Worm (Caenorhabditis elegans) whole organism, L3 larva: ENCODE measurements around the gene R03G5.6.

Experiments
- R02D3.7 ChIP-seq: fragments of 150-350 bp; optimal IDR thresholded peaks from 2 replicates; lab custom pipeline; 2014; ENCODE audit warnings: missing biosample characterization, missing genetic modification characterization
- ZK546.5 ChIP-seq: sonication (generic microtip); optimal IDR thresholded peaks from 2 replicates; lab custom pipeline; 2017; ENCODE audit warnings: missing biosample characterization, missing genetic modification characterization
- aly-2 ChIP-seq: fragments of 150-350 bp; optimal IDR thresholded peaks from 2 replicates; lab custom pipeline; 2014; ENCODE audit warnings: missing biosample characterization, missing genetic modification characterization
- ceh-82 ChIP-seq: fragments of 150-350 bp; optimal IDR thresholded peaks from 2 replicates; lab custom pipeline; 2014; ENCODE audit warnings: missing biosample characterization, missing genetic modification characterization
- ceh-9 ChIP-seq: sonication (generic microtip); optimal IDR thresholded peaks from 2 replicates; lab custom pipeline; 2018; ENCODE audit warnings: missing biosample characterization, missing genetic modification characterization
- egl-27 ChIP-seq: sonication (generic microtip); optimal IDR thresholded peaks from 4 replicates; lab custom pipeline; 2017; ENCODE audit warnings: missing biosample characterization, missing genetic modification reagents, missing genetic modification characterization
- egl-5 ChIP-seq: fragments of 150-350 bp; optimal IDR thresholded peaks from 2 replicates; lab custom pipeline; 2017; ENCODE audit warnings: missing biosample characterization, missing genetic modification reagents, missing genetic modification characterization, inconsistent platforms
- elt-1 ChIP-seq: fragments of 150-350 bp; optimal IDR thresholded peaks from 2 replicates; lab custom pipeline; 2014; ENCODE audit warnings: missing biosample characterization, missing genetic modification characterization
- elt-2 ChIP-seq: sonication (generic microtip); optimal IDR thresholded peaks from 2 replicates; lab custom pipeline; 2016; ENCODE audit warnings: missing genetic modification reagents, mild to moderate bottlenecking, missing genetic modification characterization, missing compliant biosample characterization
- elt-3 ChIP-seq, 3 experiments: fragments of 150-350 bp in 1 of 3; sonication (generic microtip) in 2 of 3; optimal IDR thresholded peaks; 2 replicates in 2 of 3; 4 replicates in 1 of 3; lab custom pipeline; 2014 to 2017; ENCODE audit warnings: missing biosample characterization in 3 of 3, missing genetic modification characterization in 3 of 3
- eor-1 ChIP-seq, 2 experiments: fragments of 150-350 bp; optimal IDR thresholded peaks; 2 replicates each; lab custom pipeline; 2014 to 2018; ENCODE audit warnings: missing biosample characterization in 2 of 2, missing genetic modification characterization in 2 of 2
- fkh-2 ChIP-seq: fragments of 150-350 bp; optimal IDR thresholded peaks from 2 replicates; lab custom pipeline; 2014; ENCODE audit warnings: missing biosample characterization, missing genetic modification reagents, missing genetic modification characterization
- hmg-11 ChIP-seq: sonication (generic microtip); optimal IDR thresholded peaks from 2 replicates; lab custom pipeline; 2016; ENCODE audit warnings: missing genetic modification characterization, missing compliant biosample characterization
- jun-1 ChIP-seq: fragments of 150-350 bp; optimal IDR thresholded peaks from 2 replicates; lab custom pipeline; 2014; ENCODE audit warnings: missing biosample characterization, missing genetic modification reagents, missing genetic modification characterization
- lin-39 ChIP-seq: fragments of 150-350 bp; optimal IDR thresholded peaks from 2 replicates; lab custom pipeline; 2018; ENCODE audit warnings: missing biosample characterization, missing genetic modification reagents, missing genetic modification characterization
- lsy-12 ChIP-seq: sonication (generic microtip); optimal IDR thresholded peaks from 2 replicates; lab custom pipeline; 2016; ENCODE audit warnings: mild to moderate bottlenecking, missing genetic modification characterization, missing compliant biosample characterization
- mdl-1 ChIP-seq: fragments of 150-350 bp; optimal IDR thresholded peaks from 2 replicates; lab custom pipeline; 2014; ENCODE audit warnings: missing biosample characterization, missing genetic modification characterization
- nfya-1 ChIP-seq: sonication (generic microtip); optimal IDR thresholded peaks from 2 replicates; lab custom pipeline; 2017; ENCODE audit warnings: missing genetic modification characterization, mild to moderate bottlenecking, missing compliant biosample characterization, antibody characterized with exemption, moderate library complexity; ENCODE audit not compliant: insufficient read depth
- nhr-12 ChIP-seq: fragments of 150-350 bp; optimal IDR thresholded peaks from 2 replicates; lab custom pipeline; 2014; ENCODE audit warnings: missing biosample characterization, missing genetic modification characterization
- nhr-23 ChIP-seq: fragments of 150-350 bp; optimal IDR thresholded peaks from 2 replicates; lab custom pipeline; 2014; ENCODE audit warnings: missing biosample characterization, missing genetic modification reagents, missing genetic modification characterization
- nhr-237 ChIP-seq: fragments of 150-350 bp; optimal IDR thresholded peaks from 2 replicates; lab custom pipeline; 2014; ENCODE audit warnings: missing biosample characterization, missing genetic modification characterization
- nhr-25 ChIP-seq: sonication (generic microtip); optimal IDR thresholded peaks from 2 replicates; lab custom pipeline; 2017; ENCODE audit warnings: missing biosample characterization, missing genetic modification characterization
- nhr-28 ChIP-seq: fragments of 150-350 bp; optimal IDR thresholded peaks from 2 replicates; lab custom pipeline; 2014; ENCODE audit warnings: missing biosample characterization, missing genetic modification characterization
- nhr-67 ChIP-seq: fragments of 150-350 bp; optimal IDR thresholded peaks from 2 replicates; lab custom pipeline; 2014; ENCODE audit warnings: missing biosample characterization, missing genetic modification characterization
- nhr-76 ChIP-seq: fragments of 150-350 bp; sonication (generic microtip); optimal IDR thresholded peaks from 5 replicates; lab custom pipeline; 2014; ENCODE audit warnings: missing biosample characterization, missing genetic modification characterization
- nhr-77 ChIP-seq: fragments of 150-350 bp; optimal IDR thresholded peaks from 2 replicates; lab custom pipeline; 2014; ENCODE audit warnings: missing biosample characterization, missing genetic modification characterization
- pha-4 ChIP-seq: fragments of 150-350 bp; optimal IDR thresholded peaks from 2 replicates; lab custom pipeline; 2014; ENCODE audit warnings: missing biosample characterization, missing genetic modification reagents, missing genetic modification characterization
- pqm-1 ChIP-seq: fragments of 150-350 bp; optimal IDR thresholded peaks from 2 replicates; lab custom pipeline; 2017; ENCODE audit warnings: missing biosample characterization, missing genetic modification characterization, inconsistent platforms
- sea-2 ChIP-seq: fragments of 150-350 bp; sonication (generic microtip); optimal IDR thresholded peaks from 4 replicates; lab custom pipeline; 2014; ENCODE audit warnings: missing biosample characterization, missing genetic modification reagents, missing genetic modification characterization
- skn-1 ChIP-seq: fragments of 150-350 bp; optimal IDR thresholded peaks from 2 replicates; lab custom pipeline; 2014; ENCODE audit warnings: missing biosample characterization, missing genetic modification characterization
- snpc-4 ChIP-seq: fragments of 150-350 bp; optimal IDR thresholded peaks from 2 replicates; lab custom pipeline; 2014; ENCODE audit warnings: missing biosample characterization, missing genetic modification characterization
- tbx-2 ChIP-seq: sonication (generic microtip); optimal IDR thresholded peaks from 2 replicates; lab custom pipeline; 2016; ENCODE audit warnings: mild to moderate bottlenecking, missing genetic modification characterization, missing compliant biosample characterization
- unc-39 ChIP-seq: sonication (generic microtip); optimal IDR thresholded peaks from 4 replicates; lab custom pipeline; 2017; ENCODE audit warnings: missing biosample characterization, missing genetic modification characterization
- zag-1 ChIP-seq: fragments of 150-350 bp; optimal IDR thresholded peaks from 2 replicates; lab custom pipeline; 2014; ENCODE audit warnings: missing biosample characterization, missing genetic modification characterization
- ztf-11 ChIP-seq: fragments of 150-350 bp; optimal IDR thresholded peaks from 2 replicates; lab custom pipeline; 2014; ENCODE audit warnings: missing biosample characterization, missing genetic modification characterization
- ztf-4 ChIP-seq: fragments of 150-350 bp; optimal IDR thresholded peaks from 2 replicates; lab custom pipeline; 2014; ENCODE audit warnings: missing biosample characterization, missing genetic modification characterization

R03G5.6 gene

ce11 chrX:7816434-7816974 lies at the start of gene R03G5.6, which contains the start of gene sek-1:
R03G5.6 (minus strand) TSS chrX:7816924.
sek-1 (plus strand) TSS chrX:7816734.
- TF ChIP-seq skn-1 (tag; lab: Kevin White, UChicago) = no peak
- TF ChIP-seq snpc-4 (tag; lab: Kevin White, UChicago) = no peak
- no peak for TF ChIP-seq ceh-9
- no peak for TF ChIP-seq nhr-25 (tag; lab: Kevin White, UChicago)
- TF ChIP-seq ztf-4 (tag; lab: Kevin White, UChicago) = no peak
- TF ChIP-seq pqm-1 (tag; lab: Kevin White, UChicago) = no peak
- no peak for TF ChIP-seq lsy-12 (tag; lab: Kevin White, UChicago)
- TF ChIP-seq nhr-77 = no peak
- TF ChIP-seq ceh-82 = no peak
- no peak for TF ChIP-seq elt-2 (tag; lab: Kevin White, UChicago)
- no peak for TF ChIP-seq ZK546.5 (tag; lab: Kevin White, UChicago)
- no peak for TF ChIP-seq nhr-28 (tag; lab: Kevin White, UChicago)
- TF ChIP-seq lin-39 (tag; lab: Kevin White, UChicago) = no peak
- no peak for TF ChIP-seq nhr-23 (tag; lab: Kevin White, UChicago)
- no peak for TF ChIP-seq zag-1 (tag; lab: Kevin White, UChicago)
- TF ChIP-seq egl-27 = no peak

ce11 chrX:7866493-7866892 lies 49.8 kb upstream of the R03G5.6 start:
- TF ChIP-seq hmg-11 (tag; lab: Kevin White, UChicago) (no peak), nfya-1 (tag; lab: Kevin White, UChicago) (peak; percentile 27), ztf-11 (tag; lab: Kevin White, UChicago) (no peak), lsy-12 (tag; lab: Kevin White, UChicago) (no peak), mdl-1 (no peak), jun-1 (tag; lab: Kevin White, UChicago) (no peak), nhr-237 (tag; lab: Kevin White, UChicago) (no peak), nhr-77 (no peak), nhr-25 (tag; lab: Kevin White, UChicago) (no peak), aly-2 (tag; lab: Kevin White, UChicago) (no peak), egl-5 (tag; lab: Kevin White, UChicago) (peak; percentile 10), ceh-82 (no peak), nhr-76 (no peak)

ce11 chrX:7847413-7847812 lies 30.7 kb upstream of the R03G5.6 start, which contains the start of gene C54D2.6:
C54D2.6 (minus strand) TSS chrX:7847513.
- no peak for TF ChIP-seq ceh-82
- TF ChIP-seq egl-27 = no peak
- TF ChIP-seq nhr-76 = no peak
- no peak for TF ChIP-seq nhr-12
- no peak for TF ChIP-seq unc-39
- TF ChIP-seq tbx-2 (tag; lab: Kevin White, UChicago) = no peak
- TF ChIP-seq, all 47 proteins: peak for 0

ce11 chrX:7842241-7842640 lies 25.5 kb upstream of the R03G5.6 start, which contains the start of gene idpp-11:
idpp-11 (plus strand) TSS chrX:7842541.
- no peak for TF ChIP-seq R02D3.7 (tag; lab: Kevin White, UChicago)
- no peak for TF ChIP-seq tbx-2 (tag; lab: Kevin White, UChicago)
- TF ChIP-seq lin-39 (tag; lab: Kevin White, UChicago) = no peak
- no peak for TF ChIP-seq jun-1 (tag; lab: Kevin White, UChicago)
- TF ChIP-seq unc-39 = no peak
- TF ChIP-seq fkh-2 = no peak
- TF ChIP-seq ceh-82 = no peak
- no peak for TF ChIP-seq nhr-67 (tag; lab: Kevin White, UChicago)
- no peak for TF ChIP-seq elt-3 (tag; optimal IDR thresholded peaks at IDR 0.05; lab: Kevin White, UChicago)
- TF ChIP-seq zag-1 (tag; lab: Kevin White, UChicago) = no peak
- no peak for TF ChIP-seq pha-4 (tag; lab: Kevin White, UChicago)
- no peak for TF ChIP-seq nhr-25 (tag; lab: Kevin White, UChicago)
- TF ChIP-seq eor-1 (tag; optimal IDR thresholded peaks at IDR 0.05; lab: Kevin White, UChicago) = no peak
- no peak for TF ChIP-seq ztf-11 (tag; lab: Kevin White, UChicago)
- no peak for TF ChIP-seq snpc-4 (tag; lab: Kevin White, UChicago)
- no peak for TF ChIP-seq ZK546.5 (tag; lab: Kevin White, UChicago)
- TF ChIP-seq elt-1 (tag; lab: Kevin White, UChicago) = no peak
- TF ChIP-seq sea-2 = no peak
- TF ChIP-seq nhr-28 (tag; lab: Kevin White, UChicago) = no peak
